Fruit fly (Drosophila melanogaster) whole organism, embryonic: Measurements from ENCODE around the gene TwdlW.

Experiments used
- Asciz ChIP-seq: fragments of 200-800 bp; sonication (Bioruptor generic); optimal IDR thresholded peaks from 2 replicates; lab custom pipeline; 2017; ENCODE audit warnings: missing biosample characterization, mild to moderate bottlenecking, missing genetic modification characterization, missing genetic modification reagents
- CG10274 ChIP-seq: fragments of 200-800 bp; sonication (Bioruptor generic); optimal IDR thresholded peaks from 3 replicates; lab custom pipeline; 2017; ENCODE audit warnings: missing biosample characterization, mild to moderate bottlenecking, missing genetic modification characterization
- CG10979 ChIP-seq: fragments of 200-800 bp; sonication (Bioruptor generic); optimal IDR thresholded peaks from 2 replicates; lab custom pipeline; 2018; ENCODE audit warnings: missing biosample characterization, mild to moderate bottlenecking, missing genetic modification characterization, moderate library complexity
- CG11504 ChIP-seq: fragments of 200-800 bp; sonication (Bioruptor generic); optimal IDR thresholded peaks from 3 replicates; lab custom pipeline; 2019; ENCODE audit warnings: missing biosample characterization, mild to moderate bottlenecking, missing genetic modification characterization, moderate library complexity
- CG12104 ChIP-seq: fragments of 200-800 bp; sonication (Bioruptor generic); optimal IDR thresholded peaks from 3 replicates; lab custom pipeline; 2016; ENCODE audit warnings: missing biosample characterization, missing genetic modification characterization
- CG12236 ChIP-seq: fragments of 200-800 bp; sonication (Bioruptor generic); optimal IDR thresholded peaks from 2 replicates; lab custom pipeline; 2016; ENCODE audit warnings: missing biosample characterization, missing genetic modification characterization
- CG15696 ChIP-seq: fragments of 200-800 bp; sonication (Bioruptor generic); optimal IDR thresholded peaks from 2 replicates; lab custom pipeline; 2019; ENCODE audit warnings: missing biosample characterization, mild to moderate bottlenecking, missing genetic modification characterization, moderate library complexity
- CG1603 ChIP-seq: fragments of 200-800 bp; sonication (Bioruptor generic); optimal IDR thresholded peaks from 2 replicates; lab custom pipeline; 2019; ENCODE audit warnings: missing biosample characterization, mild to moderate bottlenecking, missing genetic modification characterization, moderate library complexity
- CG1647 ChIP-seq: fragments of 200-800 bp; sonication (Bioruptor generic); optimal IDR thresholded peaks from 3 replicates; lab custom pipeline; 2016; ENCODE audit warnings: missing biosample characterization, missing genetic modification characterization
- CG16813 ChIP-seq: fragments of 200-800 bp; sonication (Bioruptor generic); IDR thresholded peaks from 3 replicates; pipeline ENCODE4 v1.3.6; 2022; ENCODE audit warnings: missing biosample characterization, missing genetic modification characterization; ENCODE audit not compliant: partially characterized antibody
- CG1792 ChIP-seq: fragments of 200-800 bp; sonication (Bioruptor generic); optimal IDR thresholded peaks from 2 replicates; lab custom pipeline; 2016; ENCODE audit warnings: missing biosample characterization, missing genetic modification characterization
- CG18011 ChIP-seq: fragments of 200-800 bp; sonication (Bioruptor generic); optimal IDR thresholded peaks from 2 replicates; lab custom pipeline; 2017; ENCODE audit warnings: missing biosample characterization, missing genetic modification characterization, mild to moderate bottlenecking, moderate library complexity, missing genotype
- CG30403 ChIP-seq: fragments of 200-800 bp; sonication (Bioruptor generic); optimal IDR thresholded peaks from 3 replicates; lab custom pipeline; 2016; ENCODE audit warnings: missing biosample characterization, missing genetic modification characterization
- CG34422 ChIP-seq: fragments of 200-800 bp; sonication (Bioruptor generic); IDR thresholded peaks from 3 replicates; pipeline ENCODE4 v1.3.6; 2022; ENCODE audit warnings: missing biosample characterization, missing genetic modification characterization
- CG3995 ChIP-seq: fragments of 200-800 bp; sonication (Bioruptor generic); optimal IDR thresholded peaks from 3 replicates; lab custom pipeline; 2016; ENCODE audit warnings: missing biosample characterization, missing genetic modification characterization
- CG42726 ChIP-seq: fragments of 200-800 bp; sonication (Bioruptor generic); IDR thresholded peaks from 2 replicates; pipeline ENCODE4 v1.3.6; 2022; ENCODE audit warnings: missing biosample characterization, missing genetic modification characterization; ENCODE audit not compliant: partially characterized antibody
- CG6175 ChIP-seq: fragments of 200-800 bp; sonication (Bioruptor generic); IDR thresholded peaks from 3 replicates; pipeline ENCODE4 v1.3.6; 2022; ENCODE audit warnings: missing biosample characterization, missing genetic modification characterization
- CG7357 ChIP-seq: fragments of 200-800 bp; sonication (Bioruptor generic); IDR thresholded peaks from 3 replicates; pipeline ENCODE4 v1.3.6; 2022; ENCODE audit warnings: missing biosample characterization, missing genetic modification characterization
- CG8089 ChIP-seq: fragments of 200-800 bp; sonication (Bioruptor generic); optimal IDR thresholded peaks from 3 replicates; lab custom pipeline; 2016; ENCODE audit warnings: missing biosample characterization, missing genetic modification characterization
- Camta ChIP-seq: fragments of 200-800 bp; sonication (Bioruptor generic); optimal IDR thresholded peaks from 2 replicates; lab custom pipeline; 2016; ENCODE audit warnings: missing biosample characterization, missing genetic modification characterization
- CrebB ChIP-seq: fragments of 200-800 bp; sonication (Bioruptor generic); optimal IDR thresholded peaks from 3 replicates; lab custom pipeline; 2018; ENCODE audit warnings: missing biosample characterization, mild to moderate bottlenecking, missing genetic modification characterization
- Dad ChIP-seq: fragments of 200-800 bp; sonication (Bioruptor generic); optimal IDR thresholded peaks from 3 replicates; lab custom pipeline; 2016; ENCODE audit warnings: missing biosample characterization, missing genetic modification characterization
- Dek ChIP-seq: fragments of 200-800 bp; sonication (Bioruptor generic); optimal IDR thresholded peaks from 3 replicates; lab custom pipeline; 2019; ENCODE audit warnings: missing biosample characterization, mild to moderate bottlenecking, missing genetic modification characterization, moderate library complexity
- Dip2 ChIP-seq: fragments of 200-800 bp; sonication (Bioruptor generic); IDR thresholded peaks from 2 replicates; pipeline ENCODE4 v1.3.6; 2022; ENCODE audit warnings: missing biosample characterization, missing genetic modification characterization
- E2f2 ChIP-seq: fragments of 200-800 bp; sonication (Bioruptor generic); IDR thresholded peaks from 2 replicates; pipeline ENCODE4 v1.3.6; 2022; ENCODE audit warnings: missing biosample characterization, missing genetic modification characterization
- Ets97D ChIP-seq: fragments of 200-800 bp; sonication (Bioruptor generic); optimal IDR thresholded peaks from 3 replicates; lab custom pipeline; 2016; ENCODE audit warnings: missing biosample characterization, missing genetic modification characterization
- HLH4C ChIP-seq: fragments of 200-800 bp; sonication (Bioruptor generic); IDR thresholded peaks from 3 replicates; pipeline ENCODE4 v1.3.6; 2022; ENCODE audit warnings: missing biosample characterization, missing genetic modification characterization; ENCODE audit not compliant: partially characterized antibody
- Hmr ChIP-seq: fragments of 200-800 bp; sonication (Bioruptor generic); optimal IDR thresholded peaks from 3 replicates; lab custom pipeline; 2017; ENCODE audit warnings: mild to moderate bottlenecking, missing biosample characterization, missing genetic modification reagents, missing genetic modification characterization
- MTF-1 ChIP-seq: fragments of 200-800 bp; sonication (Bioruptor generic); optimal IDR thresholded peaks from 2 replicates; lab custom pipeline; 2018; ENCODE audit warnings: missing biosample characterization, mild to moderate bottlenecking, missing genetic modification characterization, borderline replicate concordance
- Oaz ChIP-seq: fragments of 200-800 bp; sonication (Bioruptor generic); IDR thresholded peaks from 2 replicates; pipeline ENCODE4 v1.3.6; 2022; ENCODE audit warnings: missing biosample characterization, missing genetic modification characterization
- TFAM ChIP-seq: fragments of 200-800 bp; sonication (Bioruptor generic); optimal IDR thresholded peaks from 2 replicates; lab custom pipeline; 2017; ENCODE audit warnings: missing biosample characterization, missing genetic modification characterization, inconsistent platforms
- az2 ChIP-seq: fragments of 200-800 bp; sonication (Bioruptor generic); optimal IDR thresholded peaks from 3 replicates; lab custom pipeline; 2016; ENCODE audit warnings: missing biosample characterization, missing genetic modification characterization
- chn ChIP-seq: fragments of 200-800 bp; sonication (Bioruptor generic); optimal IDR thresholded peaks from 2 replicates; lab custom pipeline; 2016; ENCODE audit warnings: missing biosample characterization, missing genetic modification characterization
- exex ChIP-seq: fragments of 200-800 bp; sonication (Bioruptor generic); optimal IDR thresholded peaks from 4 replicates; lab custom pipeline; 2018; ENCODE audit warnings: missing biosample characterization, mild to moderate bottlenecking, missing genetic modification characterization, moderate library complexity
- fd64A ChIP-seq: fragments of 200-800 bp; sonication (Bioruptor generic); optimal IDR thresholded peaks from 3 replicates; lab custom pipeline; 2018; ENCODE audit warnings: missing biosample characterization, mild to moderate bottlenecking, missing genetic modification characterization
- fru ChIP-seq: fragments of >200 bp; optimal IDR thresholded peaks from 2 replicates; lab custom pipeline; 2017
- gem ChIP-seq: fragments of 200-800 bp; sonication (Bioruptor generic); optimal IDR thresholded peaks from 2 replicates; lab custom pipeline; 2019; ENCODE audit warnings: missing biosample characterization, mild to moderate bottlenecking, missing genetic modification characterization, moderate library complexity
- grn ChIP-seq: fragments of 200-800 bp; sonication (Bioruptor generic); optimal IDR thresholded peaks from 3 replicates; lab custom pipeline; 2017; ENCODE audit warnings: missing biosample characterization, missing genetic modification characterization
- insv ChIP-seq, 2 experiments: fragments of 200-800 bp; sonication (Bioruptor generic); optimal IDR thresholded peaks; 3 replicates each; lab custom pipeline; 2016 to 2018; ENCODE audit warnings: missing biosample characterization in 2 of 2, missing genetic modification characterization in 2 of 2
- jigr1 ChIP-seq: fragments of 200-800 bp; sonication (Bioruptor generic); IDR thresholded peaks from 3 replicates; pipeline ENCODE4 v1.3.6; 2022; ENCODE audit warnings: missing biosample characterization, missing genetic modification characterization
- kni ChIP-seq: fragments of 200-800 bp; sonication (Bioruptor generic); optimal IDR thresholded peaks from 3 replicates; lab custom pipeline; 2017; ENCODE audit warnings: mild to moderate bottlenecking, missing biosample characterization, missing genetic modification reagents, missing genetic modification characterization
- lmd ChIP-seq: fragments of 200-800 bp; sonication (Bioruptor generic); IDR thresholded peaks from 2 replicates; pipeline ENCODE4 v1.3.6; 2022; ENCODE audit warnings: missing biosample characterization, missing genetic modification characterization
- nmo ChIP-seq: fragments of 200-800 bp; sonication (Bioruptor generic); optimal IDR thresholded peaks from 2 replicates; lab custom pipeline; 2018; ENCODE audit warnings: missing biosample characterization, mild to moderate bottlenecking, missing genetic modification characterization, moderate library complexity
- psq ChIP-seq: fragments of 200-800 bp; sonication (Bioruptor generic); optimal IDR thresholded peaks from 2 replicates; lab custom pipeline; 2017; ENCODE audit warnings: missing biosample characterization, missing genetic modification characterization
- sc ChIP-seq, 3 experiments: fragments of >200 bp in 2 of 3; fragments of 200-800 bp in 1 of 3; sonication (Bioruptor generic) in 1 of 3; optimal IDR thresholded peaks; 2 replicates in 2 of 3; 3 replicates in 1 of 3; lab custom pipeline; 2017; ENCODE audit warnings: mild to moderate bottlenecking in 1 of 3, missing biosample characterization in 1 of 3, missing genetic modification characterization in 1 of 3, missing genetic modification reagents in 1 of 3
- slp2 ChIP-seq: fragments of 200-800 bp; sonication (Bioruptor generic); optimal IDR thresholded peaks from 2 replicates; lab custom pipeline; 2016; ENCODE audit warnings: missing biosample characterization, missing genetic modification characterization
- trh ChIP-seq: fragments of 200-800 bp; sonication (Bioruptor generic); optimal IDR thresholded peaks from 2 replicates; lab custom pipeline; 2016; ENCODE audit warnings: missing biosample characterization, missing genetic modification characterization
- tup ChIP-seq: fragments of 200-800 bp; sonication (Bioruptor generic); optimal IDR thresholded peaks from 2 replicates; lab custom pipeline; 2016; ENCODE audit warnings: missing biosample characterization, mild to moderate bottlenecking, missing genetic modification characterization, moderate library complexity
- z ChIP-seq: fragments of 200-800 bp; sonication (Bioruptor generic); IDR thresholded peaks from 3 replicates; pipeline ENCODE4 v1.3.6; 2022; ENCODE audit warnings: missing biosample characterization, missing genetic modification characterization
- zen ChIP-seq: fragments of 200-800 bp; sonication (Bioruptor generic); optimal IDR thresholded peaks from 3 replicates; lab custom pipeline; 2018; ENCODE audit warnings: missing biosample characterization, mild to moderate bottlenecking, missing genetic modification characterization, moderate library complexity

Gene TwdlW

DNA sequence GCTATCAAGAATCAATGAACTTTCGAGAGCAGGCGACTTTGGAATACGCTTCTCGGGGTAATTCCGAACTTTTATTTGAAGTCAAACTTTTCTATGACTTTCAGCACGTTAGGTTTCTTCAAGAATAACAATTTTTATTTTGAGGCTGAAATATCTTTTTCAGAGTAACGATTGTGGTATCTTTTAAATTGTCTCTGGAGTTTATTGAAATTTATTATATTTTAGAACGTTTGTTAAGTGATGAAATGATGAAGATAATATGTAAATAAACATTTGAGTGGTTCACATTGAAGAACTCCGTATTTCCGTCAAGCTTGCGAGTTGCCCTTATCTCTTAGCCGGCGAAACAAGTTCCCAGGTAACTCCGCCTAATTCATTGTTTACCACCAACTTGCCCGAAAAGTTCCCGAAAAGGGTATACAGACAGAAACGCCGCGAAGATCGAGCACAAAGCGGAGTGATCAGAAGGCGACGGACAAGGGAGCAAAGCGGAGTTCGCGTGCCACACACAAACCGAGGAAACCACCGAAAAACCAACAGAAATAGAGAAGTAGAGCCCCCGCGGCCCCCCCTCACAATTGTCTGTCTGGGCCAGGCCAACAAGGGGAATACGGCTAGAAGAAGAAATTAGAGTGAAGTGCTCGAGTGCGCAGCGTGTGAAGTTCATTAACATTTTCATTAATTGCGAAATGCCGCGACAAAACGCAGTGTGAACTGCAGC is 24.4 kb downstream of the TwdlW start (continued):
- no peak for TF ChIP-seq slp2 (GFP tag; lab: Kevin White, UChicago)
- TF ChIP-seq sc (optimal IDR thresholded peaks at IDR 0.05; lab: Kevin White, UChicago): no peak
- peak; percentile 23 for TF ChIP-seq sc (GFP tag; optimal IDR thresholded peaks at IDR 0.05; lab: Kevin White, UChicago)
- TF ChIP-seq tup (GFP tag; lab: Kevin White, UChicago): no peak
- TF ChIP-seq CG12236 (GFP tag; lab: Kevin White, UChicago): no peak
- TF ChIP-seq CG8089 (GFP tag; lab: Kevin White, UChicago): no peak
- no peak for TF ChIP-seq insv (GFP tag; optimal IDR thresholded peaks at IDR 0.05; lab: Kevin White, UChicago)
- TF ChIP-seq Dad (GFP tag; lab: Kevin White, UChicago): no peak
- TF ChIP-seq lmd (GFP tag; lab: Robert Waterston, UW): no peak
- no peak for TF ChIP-seq zen (tag; lab: Kevin White, UChicago)
- no peak for TF ChIP-seq CG1792 (GFP tag; lab: Kevin White, UChicago)
- peak; percentile 64 for TF ChIP-seq nmo (GFP tag; lab: Kevin White, UChicago)
- no peak for TF ChIP-seq z (GFP tag; lab: Robert Waterston, UW)
- TF ChIP-seq CG1603: no peak
- no peak for TF ChIP-seq TFAM (GFP tag; lab: Kevin White, UChicago)
- TF ChIP-seq jigr1 (GFP tag; lab: Robert Waterston, UW): no peak
- no peak for TF ChIP-seq MTF-1 (GFP tag; lab: Kevin White, UChicago)
- TF ChIP-seq Hmr (GFP tag; lab: Kevin White, UChicago): no peak
- TF ChIP-seq CG34422: no peak
- no peak for TF ChIP-seq HLH4C (GFP tag; lab: Robert Waterston, UW)
- no peak for TF ChIP-seq Ets97D (GFP tag; lab: Kevin White, UChicago)
- TF ChIP-seq CG10979 (tag; lab: Kevin White, UChicago): peak; percentile 62
- TF ChIP-seq Dip2: no peak
- no peak for TF ChIP-seq fru (lab: Kevin White, UChicago)
- TF ChIP-seq CG30403 (GFP tag; lab: Kevin White, UChicago): peak; percentile 37
- TF ChIP-seq E2f2 (GFP tag; lab: Robert Waterston, UW): no peak
- no peak for TF ChIP-seq exex (tag; lab: Kevin White, UChicago)
- TF ChIP-seq Camta: no peak
- TF ChIP-seq CG7357 (GFP tag; lab: Robert Waterston, UW): no peak
- TF ChIP-seq Asciz (GFP tag; lab: Kevin White, UChicago): no peak
- no peak for TF ChIP-seq fd64A
- no peak for TF ChIP-seq CG12104 (GFP tag; lab: Kevin White, UChicago)
- TF ChIP-seq az2 (GFP tag; lab: Kevin White, UChicago): peak; percentile 29
- peak; percentile 80 for TF ChIP-seq psq (GFP tag; lab: Kevin White, UChicago)
- TF ChIP-seq CG16813 (GFP tag; lab: Robert Waterston, UW): no peak
- TF ChIP-seq Dek (tag; lab: Kevin White, UChicago): no peak
- TF ChIP-seq gem (tag; lab: Kevin White, UChicago): peak; percentile 62
- TF ChIP-seq Oaz (GFP tag; lab: Robert Waterston, UW): peak; percentile 34; the same call in 1 of the 2 replicates
- TF ChIP-seq CG15696 (tag; lab: Kevin White, UChicago): no peak
- no peak for TF ChIP-seq CrebB (tag; lab: Kevin White, UChicago)
- no peak for TF ChIP-seq CG6175
- no peak for TF ChIP-seq CG18011
- TF ChIP-seq CG10274 (GFP tag; lab: Kevin White, UChicago): peak; percentile 79
- no peak for TF ChIP-seq CG1647 (GFP tag; lab: Kevin White, UChicago)
- peak; percentile 19 for TF ChIP-seq CG11504 (tag; lab: Kevin White, UChicago)
- no peak for TF ChIP-seq trh (GFP tag; lab: Kevin White, UChicago)
- peak; percentile 34 for TF ChIP-seq grn (GFP tag; lab: Kevin White, UChicago)
- TF ChIP-seq kni (GFP tag; lab: Kevin White, UChicago): peak; percentile 61
- no peak for TF ChIP-seq CG42726 (GFP tag; lab: Robert Waterston, UW)
- TF ChIP-seq chn (GFP tag; lab: Kevin White, UChicago): peak; percentile 19
- TF ChIP-seq CG3995 (GFP tag; lab: Kevin White, UChicago): no peak
